Fruit fly (Drosophila melanogaster) whole organism, embryonic: Measurements from ENCODE around the gene CG11342.
A peak's percentile ranks its signal among the peaks of the same experiment; 100 is the strongest.

Source experiments
- CG10654 ChIP-seq: fragments of 200-800 bp; sonication (Bioruptor generic); optimal IDR thresholded peaks from 2 replicates; lab custom pipeline; 2016; ENCODE audit warnings: missing biosample characterization, missing genetic modification characterization
- CG11085 ChIP-seq: fragments of 200-800 bp; sonication (Bioruptor generic); IDR thresholded peaks from 2 replicates; pipeline ENCODE4 v1.3.6; 2022; ENCODE audit warnings: missing biosample characterization, missing genetic modification characterization
- CG14441 ChIP-seq: fragments of 200-800 bp; sonication (Bioruptor generic); IDR thresholded peaks from 2 replicates; pipeline ENCODE4 v1.3.6; 2022; ENCODE audit warnings: missing biosample characterization, missing genetic modification characterization
- CG14710 ChIP-seq: fragments of 200-800 bp; sonication (Bioruptor generic); optimal IDR thresholded peaks from 3 replicates; lab custom pipeline; 2019; ENCODE audit warnings: missing biosample characterization, mild to moderate bottlenecking, missing genetic modification characterization, moderate library complexity
- CG15073 ChIP-seq: fragments of 200-800 bp; sonication (Bioruptor generic); optimal IDR thresholded peaks from 2 replicates; lab custom pipeline; 2016; ENCODE audit warnings: missing biosample characterization, missing genetic modification characterization
- CG1529 ChIP-seq: fragments of 200-800 bp; sonication (Bioruptor generic); optimal IDR thresholded peaks from 3 replicates; lab custom pipeline; 2018; ENCODE audit warnings: missing biosample characterization, missing genetic modification characterization
- CG1603 ChIP-seq: fragments of 200-800 bp; sonication (Bioruptor generic); optimal IDR thresholded peaks from 2 replicates; lab custom pipeline; 2019; ENCODE audit warnings: missing biosample characterization, mild to moderate bottlenecking, missing genetic modification characterization, moderate library complexity
- CG16779 ChIP-seq: fragments of 200-800 bp; sonication (Bioruptor generic); IDR thresholded peaks from 2 replicates; pipeline ENCODE4 v1.3.6; 2022; ENCODE audit warnings: missing biosample characterization, missing genetic modification characterization
- CG18011 ChIP-seq: fragments of 200-800 bp; sonication (Bioruptor generic); optimal IDR thresholded peaks from 2 replicates; lab custom pipeline; 2017; ENCODE audit warnings: missing biosample characterization, missing genetic modification characterization, mild to moderate bottlenecking, moderate library complexity, missing genotype
- CG18764 ChIP-seq: fragments of 200-800 bp; sonication (Bioruptor generic); optimal IDR thresholded peaks from 3 replicates; lab custom pipeline; 2016; ENCODE audit warnings: missing biosample characterization, missing genetic modification characterization
- CG4360 ChIP-seq: fragments of 200-800 bp; sonication (Bioruptor generic); IDR thresholded peaks from 2 replicates; pipeline ENCODE4 v1.3.6; 2022; ENCODE audit warnings: missing biosample characterization, missing genetic modification characterization
- CG5245 ChIP-seq: fragments of 200-800 bp; sonication (Bioruptor generic); optimal IDR thresholded peaks from 3 replicates; lab custom pipeline; 2016; ENCODE audit warnings: missing biosample characterization, missing genetic modification characterization
- CG7271 ChIP-seq: fragments of 200-800 bp; sonication (Bioruptor generic); optimal IDR thresholded peaks from 2 replicates; lab custom pipeline; 2018; ENCODE audit warnings: missing biosample characterization, mild to moderate bottlenecking, missing genetic modification characterization, moderate library complexity
- CG7745 ChIP-seq: fragments of 200-800 bp; sonication (Bioruptor generic); optimal IDR thresholded peaks from 2 replicates; lab custom pipeline; 2018; ENCODE audit warnings: missing biosample characterization, mild to moderate bottlenecking, missing genetic modification characterization, moderate library complexity
- CG8290 ChIP-seq, 3 experiments: fragments of 200-800 bp; sonication (Bioruptor generic); optimal IDR thresholded peaks; 2 replicates each; lab custom pipeline; 2016 to 2019; ENCODE audit warnings: missing biosample characterization in 3 of 3, missing genetic modification characterization in 3 of 3, mild to moderate bottlenecking in 2 of 3, moderate library complexity in 1 of 3
- CG8359 ChIP-seq: fragments of 200-800 bp; sonication (Bioruptor generic); optimal IDR thresholded peaks from 2 replicates; lab custom pipeline; 2017; ENCODE audit warnings: missing biosample characterization, mild to moderate bottlenecking, missing genetic modification characterization, borderline replicate concordance
- CG8924 ChIP-seq: fragments of 200-800 bp; optimal IDR thresholded peaks from 3 replicates; lab custom pipeline; 2019; ENCODE audit warnings: missing biosample characterization, mild to moderate bottlenecking, missing genetic modification characterization, moderate library complexity
- Drgx ChIP-seq: fragments of 200-800 bp; sonication (Bioruptor generic); IDR thresholded peaks from 2 replicates; pipeline ENCODE4 v1.3.6; 2022; ENCODE audit warnings: missing biosample characterization, missing genetic modification characterization
- ERR ChIP-seq: fragments of 200-800 bp; sonication (Bioruptor generic); optimal IDR thresholded peaks from 2 replicates; lab custom pipeline; 2016; ENCODE audit warnings: missing biosample characterization, missing genetic modification characterization
- Elba2 ChIP-seq: fragments of 200-800 bp; sonication (Bioruptor generic); optimal IDR thresholded peaks from 3 replicates; lab custom pipeline; 2016; ENCODE audit warnings: missing biosample characterization, missing genetic modification characterization
- Fer3 ChIP-seq: fragments of 200-800 bp; sonication (Bioruptor generic); optimal IDR thresholded peaks from 2 replicates; lab custom pipeline; 2018; ENCODE audit warnings: missing biosample characterization, mild to moderate bottlenecking, missing genetic modification characterization, moderate library complexity
- HLH54F ChIP-seq: fragments of 200-800 bp; sonication (Bioruptor generic); optimal IDR thresholded peaks from 3 replicates; lab custom pipeline; 2016; ENCODE audit warnings: missing biosample characterization, missing genetic modification characterization
- Jarid2 ChIP-seq: fragments of 200-800 bp; sonication (Bioruptor generic); optimal IDR thresholded peaks from 3 replicates; lab custom pipeline; 2017; ENCODE audit warnings: mild to moderate bottlenecking, missing biosample characterization, missing genetic modification reagents, missing genetic modification characterization
- Kr ChIP-seq: fragments of 200-800 bp; sonication (Bioruptor generic); optimal IDR thresholded peaks from 2 replicates; lab custom pipeline; 2017; ENCODE audit warnings: missing biosample characterization, mild to moderate bottlenecking, missing genetic modification characterization
- MTF-1 ChIP-seq: fragments of 200-800 bp; sonication (Bioruptor generic); optimal IDR thresholded peaks from 2 replicates; lab custom pipeline; 2018; ENCODE audit warnings: missing biosample characterization, mild to moderate bottlenecking, missing genetic modification characterization, borderline replicate concordance
- Opbp ChIP-seq: fragments of 200-800 bp; sonication (Bioruptor generic); IDR thresholded peaks from 3 replicates; pipeline ENCODE4 v1.3.6; 2022; ENCODE audit warnings: missing biosample characterization, missing genetic modification characterization; ENCODE audit not compliant: partially characterized antibody
- Pdp1 ChIP-seq, 2 experiments: fragments of 200-800 bp; sonication (Bioruptor generic); optimal IDR thresholded peaks; 3 replicates each; lab custom pipeline; 2016; ENCODE audit warnings: missing biosample characterization in 2 of 2, missing genetic modification characterization in 2 of 2, mild to moderate bottlenecking in 1 of 2, moderate library complexity in 1 of 2
- Rx ChIP-seq: fragments of 200-800 bp; sonication (Bioruptor generic); IDR thresholded peaks from 2 replicates; pipeline ENCODE4 v1.3.6; 2022; ENCODE audit warnings: missing biosample characterization, missing genetic modification characterization
- TFAM ChIP-seq: fragments of 200-800 bp; sonication (Bioruptor generic); optimal IDR thresholded peaks from 2 replicates; lab custom pipeline; 2017; ENCODE audit warnings: missing biosample characterization, missing genetic modification characterization, inconsistent platforms
- abd-A ChIP-seq: fragments of 200-800 bp; sonication (Bioruptor generic); optimal IDR thresholded peaks from 3 replicates; lab custom pipeline; 2019; ENCODE audit warnings: missing biosample characterization, mild to moderate bottlenecking, missing genetic modification characterization, moderate library complexity
- aop ChIP-seq: fragments of 200-800 bp; sonication (Bioruptor generic); IDR thresholded peaks from 2 replicates; pipeline ENCODE4 v1.3.6; 2022; ENCODE audit warnings: missing biosample characterization, missing genetic modification characterization
- bigmax ChIP-seq: fragments of 200-800 bp; sonication (Bioruptor generic); optimal IDR thresholded peaks from 2 replicates; lab custom pipeline; 2018; ENCODE audit warnings: missing biosample characterization, mild to moderate bottlenecking, missing genetic modification characterization
- bsh ChIP-seq, 2 experiments: fragments of 200-800 bp; sonication (Bioruptor generic); optimal IDR thresholded peaks; 2 replicates each; lab custom pipeline; 2017 to 2018; ENCODE audit warnings: mild to moderate bottlenecking in 2 of 2, missing biosample characterization in 2 of 2, missing genetic modification characterization in 2 of 2, moderate library complexity in 1 of 2
- chif ChIP-seq, 2 experiments: fragments of 200-800 bp; sonication (Bioruptor generic); optimal IDR thresholded peaks; 3 replicates each; lab custom pipeline; 2016; ENCODE audit warnings: missing biosample characterization in 2 of 2, missing genetic modification characterization in 2 of 2
- da ChIP-seq: fragments of 200-800 bp; sonication (Bioruptor generic); optimal IDR thresholded peaks from 2 replicates; lab custom pipeline; 2016; ENCODE audit warnings: missing biosample characterization, missing genetic modification characterization
- emc ChIP-seq: fragments of 200-800 bp; sonication (Bioruptor generic); optimal IDR thresholded peaks from 2 replicates; lab custom pipeline; 2016; ENCODE audit warnings: missing biosample characterization, missing genetic modification characterization
- ems ChIP-seq: fragments of 200-800 bp; sonication (Bioruptor generic); optimal IDR thresholded peaks from 3 replicates; lab custom pipeline; 2016; ENCODE audit warnings: missing biosample characterization, missing genetic modification characterization
- eyg ChIP-seq: fragments of 200-800 bp; sonication (Bioruptor generic); optimal IDR thresholded peaks from 3 replicates; lab custom pipeline; 2016; ENCODE audit warnings: missing biosample characterization, missing genetic modification characterization
- fru ChIP-seq: fragments of >200 bp; optimal IDR thresholded peaks from 2 replicates; lab custom pipeline; 2017
- ftz-f1 ChIP-seq: fragments of 200-800 bp; sonication (Bioruptor generic); optimal IDR thresholded peaks from 2 replicates; lab custom pipeline; 2016; ENCODE audit warnings: missing biosample characterization, missing genetic modification characterization
- gsb-n ChIP-seq: fragments of 200-800 bp; sonication (Bioruptor generic); optimal IDR thresholded peaks from 3 replicates; lab custom pipeline; 2018; ENCODE audit warnings: missing biosample characterization, mild to moderate bottlenecking, missing genetic modification characterization
- jing ChIP-seq: fragments of 200-800 bp; sonication (Bioruptor generic); optimal IDR thresholded peaks from 2 replicates; lab custom pipeline; 2018; ENCODE audit warnings: missing biosample characterization, mild to moderate bottlenecking, missing genetic modification characterization
- ken ChIP-seq: fragments of 200-800 bp; sonication (Bioruptor generic); IDR thresholded peaks from 3 replicates; pipeline ENCODE4 v1.3.6; 2022; ENCODE audit warnings: missing biosample characterization, missing genetic modification characterization
- nom ChIP-seq: fragments of 200-800 bp; sonication (Bioruptor generic); optimal IDR thresholded peaks from 2 replicates; lab custom pipeline; 2017; ENCODE audit warnings: missing biosample characterization, missing genetic modification characterization, mild to moderate bottlenecking, moderate library complexity, missing genetic modification reagents
- org-1 ChIP-seq: fragments of 200-800 bp; sonication (Bioruptor generic); optimal IDR thresholded peaks from 2 replicates; lab custom pipeline; 2017; ENCODE audit warnings: missing biosample characterization, missing genetic modification characterization
- sens ChIP-seq: fragments of 200-800 bp; sonication (Bioruptor generic); peaks from one replicate; lab custom pipeline; 2016; ENCODE audit warnings: missing biosample characterization, missing genetic modification characterization
- sob ChIP-seq: fragments of 200-800 bp; sonication (Bioruptor generic); IDR thresholded peaks from 2 replicates; pipeline ENCODE4 v1.3.6; 2022; ENCODE audit warnings: missing biosample characterization, missing genetic modification characterization
- wdn ChIP-seq: fragments of 200-800 bp; sonication (Bioruptor generic); IDR thresholded peaks from 2 replicates; pipeline ENCODE4 v1.3.6; 2022; ENCODE audit warnings: missing biosample characterization, missing genetic modification characterization
- zfh2 ChIP-seq: fragments of 200-800 bp; sonication (Bioruptor generic); optimal IDR thresholded peaks from 2 replicates; lab custom pipeline; 2016; ENCODE audit warnings: missing biosample characterization, missing genetic modification characterization

CG11342 gene

DNA sequence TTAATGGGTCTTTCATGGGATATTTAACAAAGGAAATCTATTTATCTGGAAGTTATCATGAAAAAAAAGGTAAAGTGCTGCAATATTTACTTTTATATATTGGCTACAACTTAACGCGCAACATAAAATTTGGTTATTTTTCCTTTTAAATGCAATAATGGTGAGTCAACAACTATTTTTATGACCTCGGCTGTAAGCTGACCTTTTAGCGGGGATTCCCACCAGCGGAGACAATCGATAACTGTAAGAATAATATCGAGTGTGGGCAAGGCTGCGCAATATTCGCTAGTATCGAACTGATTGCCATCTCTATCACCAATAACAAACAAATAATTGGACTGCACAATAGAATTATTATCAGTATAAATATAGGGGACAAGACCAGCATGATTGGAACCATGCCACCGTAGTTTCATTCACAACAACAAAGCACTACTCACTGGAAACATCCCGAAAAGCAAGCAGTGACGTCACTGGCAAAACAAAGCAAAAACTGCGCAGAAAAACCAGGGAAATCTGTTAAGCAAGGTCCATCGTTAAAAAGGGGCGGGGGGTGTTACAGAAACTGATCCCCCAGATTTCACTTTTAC is 36.0 kb upstream of the CG11342 start, which contains the start of gene Syx17 (continued):
- TF ChIP-seq TFAM (GFP tag; lab: Kevin White, UChicago) (no peak), CG1603 (tag; lab: Kevin White, UChicago) (peak; percentile 84), CG18764 (peak; percentile 38), aop (no peak), wdn (GFP tag; lab: Robert Waterston, UW) (0 out of 2 replicates have a peak, but pooled peaks have one; percentile 20), Elba2 (GFP tag; lab: Kevin White, UChicago) (no peak), Kr (GFP tag; lab: Kevin White, UChicago) (no peak), MTF-1 (GFP tag; lab: Kevin White, UChicago) (no peak), CG8924 (peak; percentile 81), da (GFP tag; lab: Kevin White, UChicago) (no peak), ERR (peak; percentile 40), chif (GFP tag; optimal IDR thresholded peaks at IDR 0.05; lab: Kevin White, UChicago) (peak in 1 of 2 experiments; percentile 43), CG18011 (GFP tag; lab: Kevin White, UChicago) (peak; percentile 29), CG5245 (peak; percentile 33), CG4360 (peak; percentile 25; the same call in 1 of the 2 replicates), CG7271 (tag; lab: Kevin White, UChicago) (peak; percentile 23), CG7745 (tag; lab: Kevin White, UChicago) (no peak), sob (peak; percentile 71), emc (GFP tag; lab: Kevin White, UChicago) (no peak), CG1529 (peak; percentile 30), CG16779 (peak; percentile 60; the same call in 1 of the 2 replicates), ems (GFP tag; lab: Kevin White, UChicago) (peak; percentile 63), bsh (GFP tag; optimal IDR thresholded peaks at IDR 0.05; lab: Kevin White, UChicago) (peak in 1 of 2 experiments; percentile 61), CG14441 (GFP tag; lab: Robert Waterston, UW) (0 out of 2 replicates have a peak, but pooled peaks have one; percentile 6), CG11085 (GFP tag; lab: Robert Waterston, UW) (0 out of 2 replicates have a peak, but pooled peaks have one; percentile 32), bigmax (GFP tag; lab: Kevin White, UChicago) (no peak), eyg (GFP tag; lab: Kevin White, UChicago) (peak; percentile 45), org-1 (GFP tag; lab: Kevin White, UChicago) (no peak), gsb-n (peak; percentile 26), nom (GFP tag; lab: Kevin White, UChicago) (peak; percentile 6), CG8290 (GFP tag; optimal IDR thresholded peaks at IDR 0.05; lab: Kevin White, UChicago) (peak; percentile 50), CG8290 (tag; optimal IDR thresholded peaks at IDR 0.05; lab: Kevin White, UChicago) (peak in 1 of 2 experiments; percentile 92), Jarid2 (peak; percentile 50), abd-A (tag; lab: Kevin White, UChicago) (peak; percentile 84), ftz-f1 (GFP tag; lab: Kevin White, UChicago) (peak; percentile 95), Pdp1 (GFP tag; optimal IDR thresholded peaks at IDR 0.05; lab: Kevin White, UChicago) (peak; percentile 50 to 68), zfh2 (peak; percentile 59), CG14710 (tag; lab: Kevin White, UChicago) (peak; percentile 62), CG8359 (GFP tag; lab: Kevin White, UChicago) (no peak), Opbp (GFP tag; lab: Robert Waterston, UW) (peak; percentile 93), Fer3 (tag; lab: Kevin White, UChicago) (peak; percentile 38), HLH54F (GFP tag; lab: Kevin White, UChicago) (peak; percentile 60), Rx (no peak), sens (GFP tag; lab: Kevin White, UChicago) (peak; percentile 94), CG15073 (GFP tag; lab: Kevin White, UChicago) (no peak), jing (GFP tag; lab: Kevin White, UChicago) (no peak), fru (lab: Kevin White, UChicago) (no peak), Drgx (GFP tag; lab: Robert Waterston, UW) (peak; percentile 70), CG10654 (peak; percentile 38), ken (GFP tag; lab: Robert Waterston, UW) (0 out of 3 replicates have a peak, but pooled peaks have one; percentile 14)
